Worm (Caenorhabditis elegans): Measurements from ENCODE around the gene str-165.

DNA sequence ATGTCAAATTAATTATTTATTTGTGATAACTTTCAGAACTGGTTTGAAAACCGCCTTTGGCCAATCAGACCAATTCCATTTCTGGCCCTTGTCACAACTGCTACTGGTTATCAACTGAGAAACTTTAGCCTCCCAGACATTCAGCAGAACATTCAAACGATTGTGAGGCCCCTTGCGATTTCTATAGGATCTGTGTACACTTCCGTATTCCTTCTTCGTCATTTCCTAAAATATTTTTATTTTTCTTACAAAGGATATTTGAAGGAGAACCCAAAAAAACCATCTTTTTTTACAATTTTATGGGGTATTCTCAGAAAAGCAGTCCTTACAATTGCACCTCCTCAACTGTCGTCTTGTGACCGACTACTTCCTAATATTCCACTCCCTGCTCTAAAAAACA lies 42.4 kb downstream of the str-165 start:
- no peak for TF ChIP-seq nhr-21 (tag; optimal IDR thresholded peaks at IDR 0.05)
- no peak for TF ChIP-seq nhr-12 (tag; optimal IDR thresholded peaks at IDR 0.05)
- TF ChIP-seq zag-1 (tag; optimal IDR thresholded peaks at IDR 0.05) = no peak
- no peak for TF ChIP-seq nhr-237 (tag; optimal IDR thresholded peaks at IDR 0.05)
- TF ChIP-seq ceh-16 (tag; optimal IDR thresholded peaks at IDR 0.05) = no peak
- TF ChIP-seq snpc-4 (tag; optimal IDR thresholded peaks at IDR 0.05) = no peak
- TF ChIP-seq aly-2 (tag; optimal IDR thresholded peaks at IDR 0.05) = no peak
- TF ChIP-seq F13H6.1 (tag; optimal IDR thresholded peaks at IDR 0.05) = no peak
- TF ChIP-seq ceh-82 (tag; optimal IDR thresholded peaks at IDR 0.05) = no peak

All from whole organism, L2 larva.